Worm (Caenorhabditis elegans): ENCODE data around the gene elb-1.

elb-1 gene

DNA sequence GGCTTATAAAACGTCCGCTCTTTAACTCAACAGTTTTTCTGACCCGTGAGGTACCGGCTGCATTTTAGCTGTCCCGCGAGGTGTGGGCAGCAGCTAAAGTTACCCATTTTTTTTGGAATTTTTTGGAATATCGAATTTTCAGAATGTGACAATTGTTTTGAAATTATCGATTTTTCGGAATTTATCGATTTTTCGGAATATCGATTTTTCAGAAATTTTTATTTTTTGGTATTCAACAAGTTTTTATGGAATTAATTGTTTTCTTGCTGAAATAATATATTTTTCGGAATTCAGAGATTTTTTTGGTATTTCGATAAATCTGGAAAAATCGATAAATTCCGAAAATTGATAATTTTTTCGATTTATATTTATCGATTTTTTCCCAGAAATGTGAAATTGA, 13.7 kb upstream of the elb-1 start:
- TF ChIP-seq T22C8.4 (GFP tag; IDR thresholded peaks at IDR 0.05) (peak; percentile 80), ztf-29 (GFP tag; IDR thresholded peaks at IDR 0.05) (no peak)

DNA sequence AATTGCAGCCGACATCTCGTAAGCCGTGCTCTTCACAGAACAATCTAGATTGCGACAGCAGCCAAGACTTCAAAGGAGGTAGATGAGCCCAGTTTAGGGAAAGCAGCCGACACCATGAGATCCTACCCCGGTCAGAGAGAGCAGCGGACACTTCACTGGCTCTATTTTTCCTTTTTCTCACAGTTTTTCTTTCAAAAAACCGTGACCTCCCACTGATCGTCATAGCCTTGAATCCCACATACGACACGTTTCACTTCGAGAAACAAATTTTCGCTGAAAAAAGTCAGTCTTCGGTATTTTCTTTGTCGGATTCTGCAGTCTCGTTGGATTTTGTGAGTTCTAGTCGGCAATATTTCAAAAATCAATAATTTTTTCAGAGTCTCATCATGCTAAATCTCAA, 12.8 kb upstream of the elb-1 start, which contains the start of gene Y41C4A.21:
Y41C4A.21 (plus strand) TSS at position 301 of the 400 bp plus-strand sequence.
- TF ChIP-seq tab-1 (GFP tag; IDR thresholded peaks at IDR 0.05) (no peak), cog-1 (tag; optimal IDR thresholded peaks at IDR 0.05) (no peak), ref-1 (GFP tag; conservative IDR thresholded peaks at IDR 0.05) (no peak), med-1 (GFP tag; optimal IDR thresholded peaks at IDR 0.05; ENCODE audit: insufficient read depth) (no peak), ztf-29 (GFP tag; IDR thresholded peaks at IDR 0.05) (no peak), flt-1 (GFP tag; IDR thresholded peaks at IDR 0.05) (no peak), T22C8.4 (GFP tag; IDR thresholded peaks at IDR 0.05) (no peak), ztf-23 (GFP tag; IDR thresholded peaks at IDR 0.05) (no peak), klf-2 (GFP tag; conservative IDR thresholded peaks at IDR 0.05) (no peak)

DNA sequence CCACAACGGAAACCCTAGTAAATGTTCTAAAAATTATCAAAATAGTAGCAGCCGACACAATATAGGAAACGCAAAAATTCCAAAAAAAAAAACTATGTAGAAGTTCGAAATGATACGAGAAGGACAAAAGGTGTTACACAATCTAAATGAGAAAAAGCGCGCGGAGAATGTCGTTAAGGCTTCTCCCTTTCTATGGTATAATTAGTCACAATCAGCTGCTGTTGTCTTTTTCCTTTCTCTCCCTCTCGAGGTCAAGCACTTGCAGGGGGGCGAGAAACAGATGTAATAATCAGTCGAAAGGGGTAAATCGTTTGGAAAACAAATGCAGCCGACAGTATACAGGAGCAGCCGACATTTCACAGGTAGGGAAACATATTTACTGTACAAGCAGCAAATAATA, 12.2 kb upstream of the elb-1 start:
- no peak for TF ChIP-seq ref-1 (GFP tag; conservative IDR thresholded peaks at IDR 0.05)
- TF ChIP-seq klf-2 (GFP tag; conservative IDR thresholded peaks at IDR 0.05) = no peak
- no peak for TF ChIP-seq cog-1 (tag; optimal IDR thresholded peaks at IDR 0.05)
- TF ChIP-seq tab-1 (GFP tag; IDR thresholded peaks at IDR 0.05) = no peak
- no peak for TF ChIP-seq ztf-29 (GFP tag; IDR thresholded peaks at IDR 0.05)
- no peak for TF ChIP-seq T22C8.4 (GFP tag; IDR thresholded peaks at IDR 0.05)
- TF ChIP-seq flt-1 (GFP tag; IDR thresholded peaks at IDR 0.05) = no peak
- no peak for TF ChIP-seq ztf-23 (GFP tag; IDR thresholded peaks at IDR 0.05)
- no peak for TF ChIP-seq med-1 (GFP tag; optimal IDR thresholded peaks at IDR 0.05; ENCODE audit: insufficient read depth)

DNA sequence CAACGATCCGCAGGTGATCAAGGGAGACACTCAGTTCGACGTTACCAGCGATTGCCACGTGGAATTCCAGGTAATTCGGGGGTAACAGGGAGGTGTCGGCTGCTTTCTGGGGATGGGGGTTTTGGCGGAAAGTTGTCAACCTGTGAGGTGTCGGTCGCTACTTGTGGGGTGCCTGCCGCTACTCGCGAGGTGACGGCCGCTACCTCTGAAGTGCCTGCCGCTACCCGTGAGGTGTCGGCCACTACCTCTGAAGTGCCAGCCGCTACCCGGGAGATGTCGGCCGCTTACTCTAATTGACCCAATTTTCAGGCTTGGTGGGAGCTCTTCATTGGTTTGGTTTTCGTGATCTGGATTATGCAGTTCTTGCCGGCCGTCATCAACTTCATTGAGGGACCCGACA, 11.6 kb upstream of the elb-1 start:
- TF ChIP-seq ztf-23 (GFP tag; IDR thresholded peaks at IDR 0.05) = no peak
- TF ChIP-seq ztf-29 (GFP tag; IDR thresholded peaks at IDR 0.05) = no peak
- no peak for TF ChIP-seq cog-1 (tag; optimal IDR thresholded peaks at IDR 0.05)
- no peak for TF ChIP-seq klf-2 (GFP tag; conservative IDR thresholded peaks at IDR 0.05)
- TF ChIP-seq med-1 (GFP tag; optimal IDR thresholded peaks at IDR 0.05; ENCODE audit: insufficient read depth) = no peak
- no peak for TF ChIP-seq T22C8.4 (GFP tag; IDR thresholded peaks at IDR 0.05)
- no peak for TF ChIP-seq flt-1 (GFP tag; IDR thresholded peaks at IDR 0.05)
- TF ChIP-seq tab-1 (GFP tag; IDR thresholded peaks at IDR 0.05) = no peak
- TF ChIP-seq ref-1 (GFP tag; conservative IDR thresholded peaks at IDR 0.05) = no peak

DNA sequence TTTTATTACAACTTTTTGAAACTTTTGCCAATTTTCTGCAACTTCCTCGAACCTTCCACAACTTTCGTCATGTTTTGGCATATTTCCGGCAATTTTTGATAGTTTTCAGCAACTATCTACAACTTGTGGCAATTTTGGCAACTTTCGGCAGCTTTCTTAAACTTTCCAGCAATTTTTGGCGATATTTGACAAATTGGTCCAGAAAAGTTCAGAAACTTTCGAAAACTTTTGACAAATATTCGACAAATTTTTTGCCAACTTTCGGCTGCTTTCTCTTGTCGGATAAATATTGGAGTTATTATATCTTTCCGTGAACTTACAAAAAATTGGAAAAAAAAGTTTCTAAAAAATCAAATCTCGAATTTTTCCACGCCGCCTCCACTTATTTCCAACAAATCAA, 11.1 kb upstream of the elb-1 start, which contains the start of gene Y41C4A.18:
Y41C4A.18 (plus strand) TSS at position 301 of the 400 bp plus-strand sequence.
- no peak for TF ChIP-seq flt-1 (GFP tag; IDR thresholded peaks at IDR 0.05)
- TF ChIP-seq T22C8.4 (GFP tag; IDR thresholded peaks at IDR 0.05) = no peak
- TF ChIP-seq klf-2 (GFP tag; conservative IDR thresholded peaks at IDR 0.05) = no peak
- no peak for TF ChIP-seq ztf-29 (GFP tag; IDR thresholded peaks at IDR 0.05)
- no peak for TF ChIP-seq ztf-23 (GFP tag; IDR thresholded peaks at IDR 0.05)
- no peak for TF ChIP-seq med-1 (GFP tag; optimal IDR thresholded peaks at IDR 0.05; ENCODE audit: insufficient read depth)
- no peak for TF ChIP-seq tab-1 (GFP tag; IDR thresholded peaks at IDR 0.05)
- TF ChIP-seq ref-1 (GFP tag; conservative IDR thresholded peaks at IDR 0.05) = no peak
- no peak for TF ChIP-seq cog-1 (tag; optimal IDR thresholded peaks at IDR 0.05)

DNA sequence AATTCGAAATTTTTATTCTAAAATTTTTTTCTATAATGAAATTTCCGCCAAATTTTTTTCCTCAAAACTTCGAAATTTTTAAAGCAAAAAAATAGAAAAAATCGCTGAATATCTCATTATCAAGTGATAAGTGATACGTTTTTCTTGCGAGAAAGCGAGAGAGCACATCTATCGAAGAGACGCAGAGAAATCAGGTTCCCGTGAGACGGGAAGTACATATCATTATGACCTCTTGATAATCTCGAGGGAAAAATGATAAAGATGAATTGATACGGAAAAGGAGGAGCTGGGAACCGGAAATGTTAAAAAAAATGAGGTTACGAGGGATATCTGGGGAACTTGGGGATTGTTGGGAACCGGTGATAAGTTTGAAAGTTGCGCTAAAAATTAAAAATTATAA, 7.8 kb upstream of the elb-1 start:
- TF ChIP-seq ref-1 (GFP tag; conservative IDR thresholded peaks at IDR 0.05) (no peak), ztf-29 (GFP tag; IDR thresholded peaks at IDR 0.05) (no peak), T22C8.4 (GFP tag; IDR thresholded peaks at IDR 0.05) (no peak), klf-2 (GFP tag; conservative IDR thresholded peaks at IDR 0.05) (no peak), flt-1 (GFP tag; IDR thresholded peaks at IDR 0.05) (no peak), med-1 (GFP tag; optimal IDR thresholded peaks at IDR 0.05; ENCODE audit: insufficient read depth) (no peak), tab-1 (GFP tag; IDR thresholded peaks at IDR 0.05) (no peak), ztf-23 (GFP tag; IDR thresholded peaks at IDR 0.05) (no peak), cog-1 (tag; optimal IDR thresholded peaks at IDR 0.05) (no peak)

DNA sequence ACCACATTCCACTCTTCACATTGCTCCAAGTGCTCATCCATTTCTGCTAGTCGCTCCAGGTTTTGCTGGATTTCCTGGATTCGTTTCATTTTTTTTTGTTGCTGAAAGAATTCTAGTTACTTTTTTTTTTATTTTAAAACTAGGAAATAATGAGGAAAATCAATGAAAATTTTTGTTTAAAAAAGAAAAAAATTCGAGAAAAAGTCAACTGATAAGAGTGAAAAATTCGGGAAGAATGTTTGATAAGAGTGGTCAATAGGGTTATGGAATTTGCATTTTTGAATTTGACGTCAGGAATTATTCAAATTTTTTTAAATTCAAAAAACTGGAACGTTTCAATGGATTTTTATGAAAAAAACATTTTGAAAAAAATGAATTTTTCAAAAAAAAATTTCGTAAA, 7.3 kb upstream of the elb-1 start, which contains the start of gene Y41C4A.12:
Y41C4A.12 (minus strand) TSS at position 101 of the 400 bp plus-strand sequence.
- TF ChIP-seq med-1 (GFP tag; optimal IDR thresholded peaks at IDR 0.05; ENCODE audit: insufficient read depth) = no peak
- TF ChIP-seq T22C8.4 (GFP tag; IDR thresholded peaks at IDR 0.05) = no peak
- TF ChIP-seq ztf-29 (GFP tag; IDR thresholded peaks at IDR 0.05) = no peak

DNA sequence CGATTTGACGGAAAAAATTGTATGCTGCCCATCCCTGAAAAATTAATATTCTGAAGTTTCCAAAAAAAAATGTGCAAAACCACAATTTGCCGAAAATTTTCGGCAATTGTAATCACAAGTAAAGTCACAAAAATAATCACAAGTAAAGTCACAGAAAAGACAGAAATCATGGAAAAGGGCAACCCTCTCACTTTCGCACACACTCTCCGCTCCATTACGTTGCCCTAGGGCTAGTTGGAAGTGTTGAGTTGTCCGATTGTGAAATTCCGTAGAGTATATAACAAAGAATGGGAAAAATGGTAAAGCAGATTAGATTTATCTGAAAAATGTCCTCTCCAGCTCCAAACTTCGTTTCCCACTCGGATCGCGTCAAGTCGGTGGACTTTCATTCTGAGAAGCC, 2.2 kb upstream of the elb-1 start, which contains the start of gene Y41C4A.32:
Y41C4A.32 (plus strand) TSS at position 302 of the 400 bp plus-strand sequence.
- TF ChIP-seq T22C8.4 (GFP tag; IDR thresholded peaks at IDR 0.05) (no peak), ztf-29 (GFP tag; IDR thresholded peaks at IDR 0.05) (no peak), klf-2 (GFP tag; conservative IDR thresholded peaks at IDR 0.05) (no peak), flt-1 (GFP tag; IDR thresholded peaks at IDR 0.05) (no peak)

DNA sequence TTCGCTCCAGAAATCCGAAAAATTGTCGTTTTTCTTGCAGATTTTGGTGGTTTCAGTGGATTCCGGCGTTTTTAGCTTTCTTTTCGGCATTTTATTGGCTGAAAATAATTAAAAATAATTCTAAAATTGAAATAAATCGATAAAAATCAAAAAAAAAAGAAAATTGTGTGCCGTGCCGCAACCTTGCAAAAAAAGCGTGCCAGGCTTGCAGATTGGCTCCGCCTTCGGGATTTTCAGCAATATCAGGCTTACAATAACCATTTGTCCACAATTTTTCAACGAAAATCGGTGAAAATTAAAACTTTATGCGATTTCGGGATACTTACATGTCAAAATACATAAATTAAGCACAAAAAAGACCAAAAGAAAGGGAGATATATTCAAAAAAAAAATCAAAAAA, 702 bp downstream of the elb-1 start, which contains the start of gene Y41C4A.9:
Y41C4A.9 (minus strand) TSS at position 98 of the 400 bp plus-strand sequence.
- TF ChIP-seq klf-2 (GFP tag; conservative IDR thresholded peaks at IDR 0.05) (no peak), ref-1 (GFP tag; conservative IDR thresholded peaks at IDR 0.05) (no peak), ztf-23 (GFP tag; IDR thresholded peaks at IDR 0.05) (no peak)

DNA sequence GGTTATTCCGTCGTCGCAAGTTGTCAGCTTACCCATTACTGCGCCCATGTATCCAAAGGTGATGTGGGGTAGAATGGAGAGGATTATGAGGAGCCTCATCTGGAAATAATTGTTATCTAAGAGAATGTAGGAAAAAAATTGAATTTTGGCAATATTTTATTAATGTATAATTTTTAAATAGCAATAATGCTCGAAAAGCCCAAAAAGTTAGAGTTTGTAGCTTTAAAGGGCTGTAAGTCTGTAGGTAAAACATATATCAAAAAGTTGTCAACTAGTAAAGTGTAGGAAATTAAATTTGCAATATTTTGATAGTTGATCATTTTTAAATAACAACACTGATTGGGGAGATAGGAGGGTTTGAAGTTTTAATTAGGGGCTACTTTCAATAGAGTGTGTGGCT, 10.5 kb downstream of the elb-1 start, which contains the start of gene Y41C4A.8:
Y41C4A.8 (minus strand) TSS at position 101 of the 400 bp plus-strand sequence.
- TF ChIP-seq flt-1 (GFP tag; IDR thresholded peaks at IDR 0.05) (no peak), klf-2 (GFP tag; conservative IDR thresholded peaks at IDR 0.05) (no peak), ref-1 (GFP tag; conservative IDR thresholded peaks at IDR 0.05) (no peak), tab-1 (GFP tag; IDR thresholded peaks at IDR 0.05) (no peak), ztf-29 (GFP tag; IDR thresholded peaks at IDR 0.05) (no peak), med-1 (GFP tag; optimal IDR thresholded peaks at IDR 0.05; ENCODE audit: insufficient read depth) (no peak), cog-1 (tag; optimal IDR thresholded peaks at IDR 0.05) (no peak), ztf-23 (GFP tag; IDR thresholded peaks at IDR 0.05) (no peak), T22C8.4 (GFP tag; IDR thresholded peaks at IDR 0.05) (no peak)
